Fruit fly (Drosophila melanogaster): Measurements from ENCODE around the gene Mst98Cb.

Gene Mst98Cb

dm6 chr3R:28339654-28340605, 47.3 kb downstream of the Mst98Cb start, which contains the start of the genes Gfat2 and Moca-cyp (continued):
- TF ChIP-seq Lpt (GFP tag; optimal IDR thresholded peaks at IDR 0.05) (peak; percentile 48), fd85E (GFP tag; optimal IDR thresholded peaks at IDR 0.05) (no peak), Eip78C (GFP tag) (peak; percentile 85), Ets21C (GFP tag; optimal IDR thresholded peaks at IDR 0.05) (no peak), cyc (GFP tag; optimal IDR thresholded peaks at IDR 0.05) (peak; percentile 42), svp (GFP tag) (peak; percentile 86), CG34406 (GFP tag; optimal IDR thresholded peaks at IDR 0.05) (peak; percentile 53), CG6163 (GFP tag; IDR thresholded peaks at IDR 0.05) (peak; percentile 69), CG3032 (tag; optimal IDR thresholded peaks at IDR 0.05) (peak; percentile 73), dac (GFP tag; optimal IDR thresholded peaks at IDR 0.05) (peak; percentile 9), CG1621 (tag; optimal IDR thresholded peaks at IDR 0.05) (no peak), Sox102F (GFP tag; optimal IDR thresholded peaks at IDR 0.05) (peak; percentile 40), Blimp-1 (GFP tag; optimal IDR thresholded peaks at IDR 0.05) (peak; percentile 12), fkh (GFP tag; optimal IDR thresholded peaks at IDR 0.05) (peak; percentile 99), CG6808 (GFP tag; optimal IDR thresholded peaks at IDR 0.05) (peak; percentile 0), CG16779 (tag; optimal IDR thresholded peaks at IDR 0.05) (peak; percentile 21), OdsH (GFP tag; optimal IDR thresholded peaks at IDR 0.05) (peak; percentile 77), CG15336 (GFP tag; IDR thresholded peaks at IDR 0.05) (peak; percentile 63), CG6854 (GFP tag; optimal IDR thresholded peaks at IDR 0.05) (peak; percentile 67), eg (GFP tag; IDR thresholded peaks at IDR 0.05) (peak; percentile 62), net (GFP tag; optimal IDR thresholded peaks at IDR 0.05) (peak; percentile 27)

dm6 chr3R:28340606-28340999, 48.0 kb downstream of the Mst98Cb start:
- no peak for TF ChIP-seq vri (GFP tag; optimal IDR thresholded peaks at IDR 0.05)
- TF ChIP-seq Hr4 (GFP tag; optimal IDR thresholded peaks at IDR 0.05), result no peak
- no peak for TF ChIP-seq CG6808 (GFP tag; optimal IDR thresholded peaks at IDR 0.05)
- no peak for TF ChIP-seq eg (GFP tag; IDR thresholded peaks at IDR 0.05)
- TF ChIP-seq CG7368 (GFP tag; optimal IDR thresholded peaks at IDR 0.05), result no peak
- no peak for TF ChIP-seq CG6163 (GFP tag; IDR thresholded peaks at IDR 0.05)
- TF ChIP-seq CG11294 (GFP tag; IDR thresholded peaks at IDR 0.05), result peak; percentile 21; the same call in 1 of the 2 replicates
- no peak for TF ChIP-seq achi (GFP tag; optimal IDR thresholded peaks at IDR 0.05)
- peak; percentile 44 for TF ChIP-seq svp (GFP tag)
- TF ChIP-seq fkh (GFP tag; optimal IDR thresholded peaks at IDR 0.05), result no peak
- TF ChIP-seq Eip93F (GFP tag; optimal IDR thresholded peaks at IDR 0.05), result no peak
- TF ChIP-seq dac (GFP tag; optimal IDR thresholded peaks at IDR 0.05), result no peak
- TF ChIP-seq CG10631 (GFP tag; optimal IDR thresholded peaks at IDR 0.05), result no peak
- TF ChIP-seq CG32006 (GFP tag; optimal IDR thresholded peaks at IDR 0.05), result peak; percentile 14
- no peak for TF ChIP-seq CG1621 (tag; optimal IDR thresholded peaks at IDR 0.05)
- TF ChIP-seq Sox15 (GFP tag; optimal IDR thresholded peaks at IDR 0.05), result no peak
- no peak for TF ChIP-seq Sox14 (GFP tag; optimal IDR thresholded peaks at IDR 0.05)
- peak; percentile 22 for TF ChIP-seq Hr39 (GFP tag; optimal IDR thresholded peaks at IDR 0.05)
- peak; percentile 45 for TF ChIP-seq CG6854 (GFP tag; optimal IDR thresholded peaks at IDR 0.05)
- peak; percentile 8 for TF ChIP-seq pdm3 (GFP tag; optimal IDR thresholded peaks at IDR 0.05)
- peak; percentile 37 for TF ChIP-seq esn (GFP tag; optimal IDR thresholded peaks at IDR 0.05)
- no peak for TF ChIP-seq fd85E (GFP tag; optimal IDR thresholded peaks at IDR 0.05)
- TF ChIP-seq ss (GFP tag; optimal IDR thresholded peaks at IDR 0.05), result no peak
- TF ChIP-seq topi (GFP tag; optimal IDR thresholded peaks at IDR 0.05), result no peak
- no peak for TF ChIP-seq CG8632 (GFP tag; optimal IDR thresholded peaks at IDR 0.05)
- TF ChIP-seq Ets96B (tag; optimal IDR thresholded peaks at IDR 0.05), result no peak
- TF ChIP-seq CG11902 (GFP tag; optimal IDR thresholded peaks at IDR 0.05), result no peak
- no peak for TF ChIP-seq Blimp-1 (GFP tag; optimal IDR thresholded peaks at IDR 0.05)
- peak; percentile 19 for TF ChIP-seq CG3919 (GFP tag; optimal IDR thresholded peaks at IDR 0.05)
- peak; percentile 5 for TF ChIP-seq acj6 (GFP tag; optimal IDR thresholded peaks at IDR 0.05)
- TF ChIP-seq Ets21C (GFP tag; optimal IDR thresholded peaks at IDR 0.05), result no peak
- TF ChIP-seq CG6792 (GFP tag; optimal IDR thresholded peaks at IDR 0.05), result peak; percentile 25
- peak; percentile 60 for TF ChIP-seq Eip78C (GFP tag)
- TF ChIP-seq Smox (GFP tag; optimal IDR thresholded peaks at IDR 0.05), result no peak
- no peak for TF ChIP-seq Sox102F (GFP tag; optimal IDR thresholded peaks at IDR 0.05)
- TF ChIP-seq Eip75B (GFP tag; optimal IDR thresholded peaks at IDR 0.05), result no peak
- TF ChIP-seq CG16779 (tag; optimal IDR thresholded peaks at IDR 0.05), result no peak
- peak; percentile 51 for TF ChIP-seq CG6276 (GFP tag; optimal IDR thresholded peaks at IDR 0.05)
- TF ChIP-seq Met (GFP tag; optimal IDR thresholded peaks at IDR 0.05), result no peak
- no peak for TF ChIP-seq CG34406 (GFP tag; optimal IDR thresholded peaks at IDR 0.05)
- TF ChIP-seq CG31627 (GFP tag; optimal IDR thresholded peaks at IDR 0.05), result no peak

Measured in whole organism, prepupa.